Worm (Caenorhabditis elegans) whole organism, L1 larva: ENCODE results near the gene hsp-1.

Source experiments
- C04F5.9 ChIP-seq: sonication (generic microtip); optimal IDR thresholded peaks from 2 replicates; lab custom pipeline; 2016; ENCODE audit warnings: missing genetic modification characterization, missing compliant biosample characterization
- C34B4.2 ChIP-seq: sonication (generic microtip); optimal IDR thresholded peaks from 2 replicates; lab custom pipeline; 2017; ENCODE audit warnings: mild to moderate bottlenecking, missing genetic modification characterization, missing compliant biosample characterization
- aha-1 ChIP-seq: fragments of 150-350 bp; optimal IDR thresholded peaks from 2 replicates; lab custom pipeline; 2014; ENCODE audit warnings: missing biosample characterization, missing genetic modification characterization
- ama-1 ChIP-seq: fragments of 150-350 bp; optimal IDR thresholded peaks from 2 replicates; lab custom pipeline; 2014
- ceh-63 ChIP-seq: fragments of 200-800 bp; sonication (Bioruptor generic); optimal IDR thresholded peaks from 2 replicates; lab custom pipeline; 2018; ENCODE audit warnings: mild to moderate bottlenecking, missing genetic modification characterization, missing compliant biosample characterization
- ceh-8 ChIP-seq: fragments of 200-800 bp; sonication (Bioruptor generic); optimal IDR thresholded peaks from 2 replicates; lab custom pipeline; 2018; ENCODE audit warnings: mild to moderate bottlenecking, missing genetic modification characterization, moderate library complexity, missing compliant biosample characterization
- ces-1 ChIP-seq: fragments of 150-350 bp; optimal IDR thresholded peaks from 2 replicates; lab custom pipeline; 2014; ENCODE audit warnings: missing biosample characterization, missing genetic modification reagents, missing genetic modification characterization
- dsc-1 ChIP-seq: sonication (generic microtip); optimal IDR thresholded peaks from 2 replicates; lab custom pipeline; 2016; ENCODE audit warnings: mild to moderate bottlenecking, missing genetic modification characterization, missing compliant biosample characterization
- efl-1 ChIP-seq, 4 experiments: fragments of 150-350 bp; optimal IDR thresholded peaks in 3 of 4; peaks in 1 of 4; 1 replicate in 1 of 4; 2 replicates in 3 of 4; lab custom pipeline; 2014; ENCODE audit warnings: missing biosample characterization in 2 of 4, missing genetic modification characterization in 2 of 4, missing genetic modification reagents in 2 of 4
- egl-13 ChIP-seq: sonication (generic microtip); optimal IDR thresholded peaks from 2 replicates; lab custom pipeline; 2016; ENCODE audit warnings: missing genotype, missing genetic modification reagents, missing genetic modification characterization, missing compliant biosample characterization
- egl-27 ChIP-seq, 2 experiments: fragments of 150-350 bp in 1 of 2; sonication (generic microtip); optimal IDR thresholded peaks; 3 replicates each; lab custom pipeline; 2017 to 2018; ENCODE audit warnings: missing biosample characterization in 2 of 2, missing genetic modification characterization in 2 of 2, missing genetic modification reagents in 2 of 2
- fkh-4 ChIP-seq: sonication (generic microtip); optimal IDR thresholded peaks from 2 replicates; lab custom pipeline; 2016; ENCODE audit warnings: missing compliant biosample characterization, missing genetic modification characterization, borderline replicate concordance
- fos-1 ChIP-seq: fragments of 150-350 bp; optimal IDR thresholded peaks from 2 replicates; lab custom pipeline; 2014; ENCODE audit warnings: missing biosample characterization, missing genetic modification characterization
- grh-1 ChIP-seq: fragments of 200-800 bp; sonication (Bioruptor generic); IDR thresholded peaks from 2 replicates; pipeline ENCODE4 v1.3.6; 2022; ENCODE audit warnings: missing genetic modification reagents, missing genetic modification characterization, missing compliant biosample characterization
- hlh-4 ChIP-seq: sonication (generic microtip); optimal IDR thresholded peaks from 2 replicates; lab custom pipeline; 2016; ENCODE audit warnings: mild to moderate bottlenecking, missing genetic modification characterization, missing compliant biosample characterization
- isw-1 ChIP-seq: fragments of 200-800 bp; sonication (Bioruptor generic); IDR thresholded peaks from 2 replicates; pipeline ENCODE4 v1.3.6; 2022; ENCODE audit warnings: missing genetic modification characterization, missing compliant biosample characterization
- lin-15B ChIP-seq: fragments of 150-350 bp; sonication (generic microtip); optimal IDR thresholded peaks from 3 replicates; lab custom pipeline; 2014; ENCODE audit warnings: missing biosample characterization, missing genetic modification characterization
- lin-35 ChIP-seq, 2 experiments: fragments of 150-350 bp; optimal IDR thresholded peaks; 2 replicates each; lab custom pipeline; 2014; ENCODE audit warnings: missing biosample characterization in 2 of 2, missing genetic modification characterization in 2 of 2, missing genetic modification reagents in 2 of 2
- mab-9 ChIP-seq: fragments of 200-800 bp; sonication (Bioruptor generic); IDR thresholded peaks from 2 replicates; pipeline ENCODE4 v1.3.6; 2022; ENCODE audit warnings: missing genetic modification reagents, missing genetic modification characterization, missing compliant biosample characterization
- mef-2 ChIP-seq: fragments of 150-350 bp; optimal IDR thresholded peaks from 2 replicates; lab custom pipeline; 2014; ENCODE audit warnings: missing biosample characterization, missing genetic modification characterization
- nhr-12 ChIP-seq: sonication (generic microtip); optimal IDR thresholded peaks from 2 replicates; lab custom pipeline; 2017; ENCODE audit warnings: missing biosample characterization, missing genetic modification characterization
- nhr-19 ChIP-seq: fragments of 200-800 bp; sonication (Bioruptor generic); conservative IDR thresholded peaks from 2 replicates; pipeline ENCODE4 v1.3.6; 2022; ENCODE audit warnings: missing genetic modification characterization, missing compliant biosample characterization
- nhr-20 ChIP-seq: sonication (generic microtip); optimal IDR thresholded peaks from 2 replicates; lab custom pipeline; 2016; ENCODE audit warnings: mild to moderate bottlenecking, missing genetic modification characterization, missing compliant biosample characterization
- nhr-47 ChIP-seq: sonication (generic microtip); optimal IDR thresholded peaks from 2 replicates; lab custom pipeline; 2016; ENCODE audit warnings: mild to moderate bottlenecking, missing genetic modification characterization, moderate library complexity, missing compliant biosample characterization
- nhr-84 ChIP-seq: sonication (generic microtip); optimal IDR thresholded peaks from 2 replicates; lab custom pipeline; 2017; ENCODE audit warnings: missing biosample characterization, missing genetic modification characterization
- nhr-85 ChIP-seq: sonication (generic microtip); peaks from one replicate; lab custom pipeline; 2016; ENCODE audit warnings: missing genetic modification characterization, inconsistent platforms, missing compliant biosample characterization
- pag-3 ChIP-seq: sonication (generic microtip); optimal IDR thresholded peaks from 2 replicates; lab custom pipeline; 2017; ENCODE audit warnings: missing genetic modification characterization, mild to moderate bottlenecking, missing compliant biosample characterization, antibody characterized with exemption, borderline replicate concordance; ENCODE audit not compliant: insufficient read depth
- pax-3 ChIP-seq: fragments of 200-800 bp; sonication (Bioruptor generic); optimal IDR thresholded peaks from 2 replicates; lab custom pipeline; 2018; ENCODE audit warnings: mild to moderate bottlenecking, missing genetic modification characterization, moderate library complexity, missing compliant biosample characterization
- skn-1 ChIP-seq: fragments of 150-350 bp; optimal IDR thresholded peaks from 2 replicates; lab custom pipeline; 2014; ENCODE audit warnings: missing biosample characterization, missing genetic modification characterization
- sptf-1 ChIP-seq: fragments of 150-350 bp; optimal IDR thresholded peaks from 2 replicates; lab custom pipeline; 2014; ENCODE audit warnings: missing biosample characterization, missing genetic modification characterization
- sup-37 ChIP-seq: fragments of 200-800 bp; sonication (Bioruptor generic); optimal IDR thresholded peaks from 2 replicates; lab custom pipeline; 2018; ENCODE audit warnings: mild to moderate bottlenecking, missing genetic modification characterization, missing compliant biosample characterization
- tbx-2 ChIP-seq: sonication (generic microtip); optimal IDR thresholded peaks from 2 replicates; lab custom pipeline; 2016; ENCODE audit warnings: missing genetic modification characterization, missing compliant biosample characterization
- unc-62 ChIP-seq: fragments of 150-350 bp; optimal IDR thresholded peaks from 2 replicates; lab custom pipeline; 2014; ENCODE audit warnings: missing biosample characterization, missing genetic modification reagents, missing genetic modification characterization
- xbp-1 ChIP-seq: sonication (generic microtip); optimal IDR thresholded peaks from 2 replicates; lab custom pipeline; 2016; ENCODE audit warnings: missing genetic modification characterization, missing compliant biosample characterization
- zag-1 ChIP-seq: fragments of 150-350 bp; optimal IDR thresholded peaks from 2 replicates; lab custom pipeline; 2014; ENCODE audit warnings: missing biosample characterization, missing genetic modification characterization
- ztf-11 ChIP-seq, 2 experiments: sonication (generic microtip); optimal IDR thresholded peaks; 2 replicates each; lab custom pipeline; 2016 to 2017; ENCODE audit warnings: missing genetic modification characterization in 2 of 2, missing biosample characterization in 1 of 2, missing compliant biosample characterization in 1 of 2
- ztf-4 ChIP-seq: fragments of 150-350 bp; optimal IDR thresholded peaks from 2 replicates; lab custom pipeline; 2014; ENCODE audit warnings: missing biosample characterization, missing genetic modification characterization

The hsp-1 gene

ce11 chrIV:17285263-17285662, 6.5 kb downstream of the hsp-1 start (continued):
- TF ChIP-seq pag-3 (tag; lab: Kevin White, UChicago) (no peak), lin-35 (GFP tag; optimal IDR thresholded peaks at IDR 0.05; lab: Kevin White, UChicago) (peak in 1 of 2 experiments; percentile 4), C34B4.2 (tag; lab: Kevin White, UChicago) (no peak), C04F5.9 (tag; lab: Kevin White, UChicago) (no peak), grh-1 (GFP tag; lab: Robert Waterston, UW) (no peak), ceh-63 (GFP tag; lab: Kevin White, UChicago) (no peak), nhr-85 (no peak), hlh-4 (no peak), zag-1 (no peak), efl-1 (optimal IDR thresholded peaks at IDR 0.05; lab: Kevin White, UChicago) (peak in 1 of 2 experiments; percentile 1), efl-1 (GFP tag; optimal IDR thresholded peaks at IDR 0.05 in 1 of 2; lab: Kevin White, UChicago) (no peak), lin-15B (tag; lab: Kevin White, UChicago) (no peak), tbx-2 (tag; lab: Kevin White, UChicago) (peak; percentile 29), fos-1 (tag; lab: Kevin White, UChicago) (no peak), sptf-1 (tag; lab: Kevin White, UChicago) (no peak), dsc-1 (tag; lab: Kevin White, UChicago) (peak; percentile 9), mef-2 (tag; lab: Kevin White, UChicago) (peak; percentile 63), mab-9 (GFP tag; lab: Robert Waterston, UW) (no peak), nhr-20 (tag; lab: Kevin White, UChicago) (no peak), ztf-4 (tag; lab: Kevin White, UChicago) (no peak), ama-1 (lab: Kevin White, UChicago) (no peak), ztf-11 (tag; optimal IDR thresholded peaks at IDR 0.05; lab: Kevin White, UChicago) (no peak), xbp-1 (tag; lab: Kevin White, UChicago) (peak; percentile 53), nhr-47 (tag; lab: Kevin White, UChicago) (peak; percentile 42), nhr-12 (no peak), aha-1 (tag; lab: Kevin White, UChicago) (no peak), unc-62 (GFP tag; lab: Kevin White, UChicago) (no peak), nhr-19 (no peak), skn-1 (no peak), ces-1 (GFP tag; lab: Kevin White, UChicago) (no peak), sup-37 (GFP tag; lab: Kevin White, UChicago) (no peak), ceh-8 (no peak), pax-3 (tag; lab: Kevin White, UChicago) (no peak), isw-1 (GFP tag; lab: Robert Waterston, UW) (no peak), fkh-4 (tag; lab: Kevin White, UChicago) (no peak), egl-13 (tag; lab: Kevin White, UChicago) (peak; percentile 65)

- no peak for TF ChIP-seq egl-27 (tag; optimal IDR thresholded peaks at IDR 0.05; lab: Kevin White, UChicago)
- TF ChIP-seq efl-1 (optimal IDR thresholded peaks at IDR 0.05; lab: Kevin White, UChicago) = no peak
- TF ChIP-seq efl-1 (GFP tag; optimal IDR thresholded peaks at IDR 0.05 in 1 of 2; lab: Kevin White, UChicago) = peak in 1 of 2 experiments; percentile 57
- no peak for TF ChIP-seq pax-3 (tag; lab: Kevin White, UChicago)
- TF ChIP-seq nhr-84 (tag; lab: Kevin White, UChicago) = no peak
- peak; percentile 58 for TF ChIP-seq xbp-1 (tag; lab: Kevin White, UChicago)
These were observed 9.3 kb downstream of the hsp-1 start, which contains the start of gene zipt-7.1 for ce11 chrIV:17287908-17288675. Gene zipt-7.1, minus strand, starts transcription at chrIV:17288139.
